Worm (Caenorhabditis elegans): ENCODE measurements around the gene R02D5.8.

DNA sequence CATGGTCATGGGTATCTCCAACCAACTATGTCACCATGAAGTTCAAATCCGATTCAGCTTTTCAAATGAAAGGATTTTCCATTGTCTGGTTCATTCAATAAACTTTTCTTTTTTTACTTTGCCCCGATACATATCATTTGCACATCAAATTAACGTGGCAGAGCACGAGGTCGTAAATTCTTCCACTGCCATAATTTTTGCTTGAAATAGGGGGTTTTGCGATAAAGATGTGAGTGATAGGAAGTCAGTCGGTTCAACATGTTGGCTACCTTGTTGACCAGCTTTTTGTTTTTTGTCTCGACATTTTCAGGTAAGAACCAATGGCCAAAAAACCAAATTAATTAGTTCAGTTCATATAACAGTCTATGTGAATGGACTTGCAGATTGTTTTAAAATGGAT is 42.5 kb downstream of the R02D5.8 start, which contains the start of gene clec-54:
- TF ChIP-seq dve-1 (tag; optimal IDR thresholded peaks at IDR 0.05) (no peak), ceh-9 (tag; optimal IDR thresholded peaks at IDR 0.05) (no peak), dmd-4 (tag; optimal IDR thresholded peaks at IDR 0.05; ENCODE audit: borderline replicate concordance) (no peak)
